Fruit fly (Drosophila melanogaster): ENCODE data around the gene CG44198.
A peak's percentile ranks its signal among the peaks of the same experiment; 100 is the strongest.

Gene CG44198

DNA sequence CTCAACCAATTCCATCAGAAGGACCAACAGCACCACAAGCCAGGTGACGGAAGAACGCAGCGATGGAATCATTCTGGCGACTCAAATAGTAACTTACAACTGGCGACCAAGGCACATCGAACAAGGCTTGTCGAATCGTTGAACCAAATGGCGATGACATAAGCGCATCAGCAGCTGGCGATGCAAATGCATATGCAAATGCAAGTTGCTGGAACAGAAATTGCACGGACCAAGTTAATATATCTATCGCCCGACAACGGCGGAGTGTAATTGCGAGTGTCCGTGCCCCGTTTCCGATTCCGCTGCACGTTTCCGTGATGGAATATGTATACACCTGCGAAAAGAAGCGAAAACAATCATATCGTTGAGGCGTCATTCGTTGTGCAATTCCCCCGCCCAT lies at the start of gene CG44198, which contains the start of gene CG43050:
Gene CG44198, minus strand, starts transcription at position 101 of the 400 bp plus-strand sequence.
Gene CG43050, plus strand, starts transcription at position 261 of the 400 bp plus-strand sequence.
- TF ChIP-seq CG8388 (GFP tag; optimal IDR thresholded peaks at IDR 0.05) (no peak), wor (GFP tag; IDR thresholded peaks at IDR 0.05) (no peak), Ets65A (GFP tag) (peak; percentile 70), CG2889 (GFP tag; IDR thresholded peaks at IDR 0.05) (0 out of 3 replicates have a peak, but pooled peaks have one; percentile 2)

- no peak for TF ChIP-seq croc (GFP tag; conservative IDR thresholded peaks at IDR 0.05)
- TF ChIP-seq Dip2 (GFP tag; IDR thresholded peaks at IDR 0.05): no peak
- TF ChIP-seq da (GFP tag; optimal IDR thresholded peaks at IDR 0.05): no peak
- TF ChIP-seq HmgD (GFP tag; optimal IDR thresholded peaks at IDR 0.05): no peak
- no peak for TF ChIP-seq CG14860 (GFP tag; IDR thresholded peaks at IDR 0.05; ENCODE audit: partially characterized antibody)
- no peak for TF ChIP-seq Ravus (GFP tag; IDR thresholded peaks at IDR 0.05)
- no peak for TF ChIP-seq Hand (GFP tag; optimal IDR thresholded peaks at IDR 0.05)
- TF ChIP-seq CG12219 (GFP tag; optimal IDR thresholded peaks at IDR 0.05): no peak
- no peak for TF ChIP-seq CG3838 (GFP tag; optimal IDR thresholded peaks at IDR 0.05)
- TF ChIP-seq HmgZ (tag; optimal IDR thresholded peaks at IDR 0.05): no peak
- TF ChIP-seq CG14441 (GFP tag; IDR thresholded peaks at IDR 0.05): no peak
- TF ChIP-seq jing (GFP tag; optimal IDR thresholded peaks at IDR 0.05): no peak
- TF ChIP-seq CG9797 (GFP tag; optimal IDR thresholded peaks at IDR 0.05): no peak
- TF ChIP-seq CG8924 (tag; optimal IDR thresholded peaks at IDR 0.05): no peak
- TF ChIP-seq lbe (GFP tag; optimal IDR thresholded peaks at IDR 0.05): no peak
- TF ChIP-seq al (GFP tag; IDR thresholded peaks at IDR 0.05): no peak
- no peak for TF ChIP-seq Dek (tag; optimal IDR thresholded peaks at IDR 0.05)
- TF ChIP-seq Dbx (GFP tag; IDR thresholded peaks at IDR 0.05): no peak
- 0 out of 2 replicates have a peak, but pooled peaks have one; percentile 32 for TF ChIP-seq unc-4 (GFP tag; IDR thresholded peaks at IDR 0.05; ENCODE audit: partially characterized antibody)
- TF ChIP-seq CG8089 (GFP tag; optimal IDR thresholded peaks at IDR 0.05): no peak
- peak; percentile 21; the same call in 1 of the 2 replicates for TF ChIP-seq E2f1 (GFP tag; IDR thresholded peaks at IDR 0.05)
- TF ChIP-seq Blimp-1 (GFP tag; optimal IDR thresholded peaks at IDR 0.05): no peak
- 0 out of 2 replicates have a peak, but pooled peaks have one; percentile 46 for TF ChIP-seq CG4360 (GFP tag; IDR thresholded peaks at IDR 0.05)
- TF ChIP-seq dati (GFP tag; IDR thresholded peaks at IDR 0.05): no peak
- no peak for TF ChIP-seq CG30020 (tag; optimal IDR thresholded peaks at IDR 0.05)
- no peak for TF ChIP-seq Spps (tag; optimal IDR thresholded peaks at IDR 0.05)
- no peak for TF ChIP-seq cato (GFP tag; optimal IDR thresholded peaks at IDR 0.05; ENCODE audit: borderline replicate concordance)
- TF ChIP-seq gt (GFP tag; IDR thresholded peaks at IDR 0.05): no peak
- TF ChIP-seq CG3726 (GFP tag; IDR thresholded peaks at IDR 0.05): no peak
- TF ChIP-seq hbn (GFP tag; IDR thresholded peaks at IDR 0.05; ENCODE audit: partially characterized antibody): no peak
- no peak for TF ChIP-seq vvl (GFP tag; IDR thresholded peaks at IDR 0.05)
- TF ChIP-seq D (optimal IDR thresholded peaks at IDR 0.05): no peak
- no peak for TF ChIP-seq D (GFP tag; optimal IDR thresholded peaks at IDR 0.05)
- no peak for TF ChIP-seq tup (GFP tag; optimal IDR thresholded peaks at IDR 0.05)
- no peak for TF ChIP-seq klu (GFP tag; IDR thresholded peaks at IDR 0.05)
- TF ChIP-seq cad (GFP tag; optimal IDR thresholded peaks at IDR 0.05): no peak
- TF ChIP-seq ewg (GFP tag; optimal IDR thresholded peaks at IDR 0.05): peak; percentile 81
- TF ChIP-seq CG34422 (GFP tag; IDR thresholded peaks at IDR 0.05): peak; percentile 63; the same call in 1 of the 3 replicates
- TF ChIP-seq nau (GFP tag; optimal IDR thresholded peaks at IDR 0.05): no peak
- no peak for TF ChIP-seq CG3995 (GFP tag; optimal IDR thresholded peaks at IDR 0.05)
- no peak for TF ChIP-seq CG7786 (GFP tag; optimal IDR thresholded peaks at IDR 0.05)
- TF ChIP-seq CG17829 (tag; optimal IDR thresholded peaks at IDR 0.05): no peak
- no peak for TF ChIP-seq gem (tag; optimal IDR thresholded peaks at IDR 0.05)
- TF ChIP-seq danr (GFP tag; IDR thresholded peaks at IDR 0.05): no peak
- TF ChIP-seq cg (GFP tag; optimal IDR thresholded peaks at IDR 0.05): peak; percentile 65
- no peak for TF ChIP-seq kay (GFP tag; optimal IDR thresholded peaks at IDR 0.05)
These were observed 46.9 kb upstream of the CG44198 start, which contains the start of gene DnaJ-H for dm6 chr2L:13165802-13166347. DnaJ-H (minus strand) TSS chr2L:13166072.
